Fruit fly (Drosophila melanogaster) whole organism, embryonic: ENCODE data around the gene Vha68-3.

Experiments used
- Ada2b ChIP-seq: fragments of 200-800 bp; sonication (Bioruptor generic); IDR thresholded peaks from 2 replicates; pipeline ENCODE4 v1.3.6; 2022; ENCODE audit warnings: missing biosample characterization, missing genetic modification characterization
- Antp ChIP-seq: fragments of 200-800 bp; sonication (Bioruptor generic); optimal IDR thresholded peaks from 3 replicates; lab custom pipeline; 2016; ENCODE audit warnings: missing biosample characterization, missing genetic modification characterization
- Bgb ChIP-seq: fragments of 200-800 bp; sonication (Bioruptor generic); IDR thresholded peaks from 2 replicates; pipeline ENCODE4 v1.3.6; 2022; ENCODE audit warnings: missing biosample characterization, missing genetic modification characterization; ENCODE audit not compliant: partially characterized antibody
- CG10431 ChIP-seq: fragments of 200-800 bp; sonication (Bioruptor generic); optimal IDR thresholded peaks from 3 replicates; lab custom pipeline; 2018; ENCODE audit warnings: missing biosample characterization, mild to moderate bottlenecking, missing genetic modification characterization
- CG11093 ChIP-seq: fragments of 200-800 bp; sonication (Bioruptor generic); IDR thresholded peaks from 3 replicates; pipeline ENCODE4 v1.3.6; 2022; ENCODE audit warnings: missing biosample characterization, missing genetic modification characterization
- CG11723 ChIP-seq: fragments of 200-800 bp; sonication (Bioruptor generic); optimal IDR thresholded peaks from 2 replicates; lab custom pipeline; 2017; ENCODE audit warnings: missing biosample characterization, mild to moderate bottlenecking, missing genetic modification characterization
- CG15269 ChIP-seq: fragments of 200-800 bp; sonication (Bioruptor generic); optimal IDR thresholded peaks from 2 replicates; lab custom pipeline; 2018; ENCODE audit warnings: missing biosample characterization, mild to moderate bottlenecking, missing genetic modification characterization, moderate library complexity
- CG16813 ChIP-seq: fragments of 200-800 bp; sonication (Bioruptor generic); IDR thresholded peaks from 3 replicates; pipeline ENCODE4 v1.3.6; 2022; ENCODE audit warnings: missing biosample characterization, missing genetic modification characterization; ENCODE audit not compliant: partially characterized antibody
- CG17359 ChIP-seq: fragments of 200-800 bp; sonication (Bioruptor generic); optimal IDR thresholded peaks from 3 replicates; lab custom pipeline; 2018; ENCODE audit warnings: missing biosample characterization, mild to moderate bottlenecking, missing genetic modification characterization, moderate library complexity
- CG17361 ChIP-seq: fragments of 200-800 bp; sonication (Bioruptor generic); IDR thresholded peaks from 3 replicates; pipeline ENCODE4 v1.3.6; 2022; ENCODE audit warnings: missing biosample characterization, missing genetic modification characterization
- CG18619 ChIP-seq: fragments of 200-800 bp; sonication (Bioruptor generic); optimal IDR thresholded peaks from 3 replicates; lab custom pipeline; 2017; ENCODE audit warnings: missing biosample characterization, mild to moderate bottlenecking, missing genetic modification characterization
- CG4360 ChIP-seq: fragments of 200-800 bp; sonication (Bioruptor generic); IDR thresholded peaks from 2 replicates; pipeline ENCODE4 v1.3.6; 2022; ENCODE audit warnings: missing biosample characterization, missing genetic modification characterization
- CG8290 ChIP-seq, 3 experiments: fragments of 200-800 bp; sonication (Bioruptor generic); optimal IDR thresholded peaks; 2 replicates each; lab custom pipeline; 2016 to 2019; ENCODE audit warnings: missing biosample characterization in 3 of 3, missing genetic modification characterization in 3 of 3, mild to moderate bottlenecking in 2 of 3, moderate library complexity in 1 of 3
- CTCF ChIP-seq: fragments of 200-800 bp; sonication (Bioruptor generic); optimal IDR thresholded peaks from 2 replicates; lab custom pipeline; 2017; ENCODE audit warnings: missing biosample characterization, mild to moderate bottlenecking, missing genetic modification characterization, moderate library complexity
- Ets97D ChIP-seq: fragments of 200-800 bp; sonication (Bioruptor generic); optimal IDR thresholded peaks from 3 replicates; lab custom pipeline; 2016; ENCODE audit warnings: missing biosample characterization, missing genetic modification characterization
- H15 ChIP-seq: fragments of 200-800 bp; sonication (Bioruptor generic); IDR thresholded peaks from 3 replicates; pipeline ENCODE4 v1.3.6; 2022; ENCODE audit warnings: missing biosample characterization, missing genetic modification characterization
- HHEX ChIP-seq: fragments of 200-800 bp; sonication (Bioruptor generic); optimal IDR thresholded peaks from 3 replicates; lab custom pipeline; 2017; ENCODE audit warnings: missing biosample characterization, mild to moderate bottlenecking, missing genetic modification characterization, missing genetic modification reagents
- Hr3 ChIP-seq: fragments of 200-800 bp; sonication (Bioruptor generic); optimal IDR thresholded peaks from 3 replicates; lab custom pipeline; 2016; ENCODE audit warnings: missing biosample characterization, missing genetic modification characterization
- Max ChIP-seq: fragments of 200-800 bp; sonication (Bioruptor generic); optimal IDR thresholded peaks from 2 replicates; lab custom pipeline; 2016; ENCODE audit warnings: missing biosample characterization, mild to moderate bottlenecking, missing genetic modification characterization
- Poxn ChIP-seq: fragments of 200-800 bp; sonication (Bioruptor generic); IDR thresholded peaks from 2 replicates; pipeline ENCODE4 v1.3.6; 2022; ENCODE audit warnings: missing biosample characterization, missing genetic modification characterization
- Sry-δ ChIP-seq: fragments of 200-800 bp; sonication (Bioruptor generic); optimal IDR thresholded peaks from 2 replicates; lab custom pipeline; 2016; ENCODE audit warnings: missing biosample characterization, missing genetic modification characterization
- amos ChIP-seq: fragments of 200-800 bp; sonication (Bioruptor generic); IDR thresholded peaks from 2 replicates; pipeline ENCODE4 v1.3.6; 2022; ENCODE audit warnings: missing biosample characterization, missing genetic modification characterization; ENCODE audit not compliant: partially characterized antibody
- ash1 ChIP-seq: fragments of 200-800 bp; sonication (Bioruptor generic); optimal IDR thresholded peaks from 2 replicates; lab custom pipeline; 2018; ENCODE audit warnings: missing biosample characterization, mild to moderate bottlenecking, missing genetic modification characterization
- chif ChIP-seq, 2 experiments: fragments of 200-800 bp; sonication (Bioruptor generic); optimal IDR thresholded peaks; 3 replicates each; lab custom pipeline; 2016; ENCODE audit warnings: missing biosample characterization in 2 of 2, missing genetic modification characterization in 2 of 2
- ci ChIP-seq: fragments of 200-800 bp; sonication (Bioruptor generic); IDR thresholded peaks from 3 replicates; pipeline ENCODE4 v1.3.6; 2022; ENCODE audit warnings: missing biosample characterization, missing genetic modification characterization
- dmrt99B ChIP-seq: fragments of 200-800 bp; sonication (Bioruptor generic); optimal IDR thresholded peaks from 2 replicates; lab custom pipeline; 2018; ENCODE audit warnings: missing biosample characterization, mild to moderate bottlenecking, missing genetic modification characterization, moderate library complexity
- dpn ChIP-seq, 2 experiments: fragments of 200-800 bp; sonication (Bioruptor generic); optimal IDR thresholded peaks; 3 replicates each; lab custom pipeline; 2016; ENCODE audit warnings: missing biosample characterization in 2 of 2, missing genetic modification characterization in 2 of 2
- gcm ChIP-seq: fragments of 200-800 bp; sonication (Bioruptor generic); optimal IDR thresholded peaks from 2 replicates; lab custom pipeline; 2019; ENCODE audit warnings: missing biosample characterization, mild to moderate bottlenecking, missing genetic modification characterization, moderate library complexity
- gcm2 ChIP-seq: fragments of 200-800 bp; sonication (Bioruptor generic); optimal IDR thresholded peaks from 2 replicates; lab custom pipeline; 2016; ENCODE audit warnings: missing biosample characterization, missing genetic modification characterization
- h ChIP-seq: fragments of >200 bp; optimal IDR thresholded peaks from 2 replicates; lab custom pipeline; 2017
- lbe ChIP-seq: fragments of 200-800 bp; sonication (Bioruptor generic); optimal IDR thresholded peaks from 2 replicates; lab custom pipeline; 2016; ENCODE audit warnings: missing biosample characterization, mild to moderate bottlenecking, missing genetic modification characterization
- oc ChIP-seq: fragments of 200-800 bp; sonication (Bioruptor generic); optimal IDR thresholded peaks from 2 replicates; lab custom pipeline; 2018; ENCODE audit warnings: missing biosample characterization, mild to moderate bottlenecking, missing genetic modification characterization, moderate library complexity
- otp ChIP-seq: fragments of 200-800 bp; sonication (Bioruptor generic); IDR thresholded peaks from 3 replicates; pipeline ENCODE4, ENCODE4 v1.3.6; 2022; ENCODE audit warnings: missing biosample characterization, missing genetic modification characterization
- p53 ChIP-seq: fragments of 200-800 bp; sonication (Bioruptor generic); optimal IDR thresholded peaks from 2 replicates; lab custom pipeline; 2016; ENCODE audit warnings: missing biosample characterization, missing genetic modification characterization
- repo ChIP-seq: fragments of 200-800 bp; sonication (Bioruptor generic); optimal IDR thresholded peaks from 2 replicates; lab custom pipeline; 2016; ENCODE audit warnings: missing biosample characterization, missing genetic modification characterization
- scrt ChIP-seq: fragments of 200-800 bp; sonication (Bioruptor generic); optimal IDR thresholded peaks from 2 replicates; lab custom pipeline; 2018; ENCODE audit warnings: missing biosample characterization, mild to moderate bottlenecking, missing genetic modification characterization, moderate library complexity
- sr ChIP-seq: fragments of 200-800 bp; sonication (Bioruptor generic); IDR thresholded peaks from 3 replicates; pipeline ENCODE4 v1.3.6; 2022; ENCODE audit warnings: missing biosample characterization, missing genetic modification characterization
- stc ChIP-seq: fragments of 200-800 bp; sonication (Bioruptor generic); IDR thresholded peaks from 2 replicates; pipeline ENCODE4 v1.3.6; 2022; ENCODE audit warnings: missing biosample characterization, missing genetic modification characterization
- unpg ChIP-seq: fragments of 200-800 bp; sonication (Bioruptor generic); optimal IDR thresholded peaks from 3 replicates; lab custom pipeline; 2018; ENCODE audit warnings: missing biosample characterization, mild to moderate bottlenecking, missing genetic modification characterization, moderate library complexity
- wdn ChIP-seq: fragments of 200-800 bp; sonication (Bioruptor generic); IDR thresholded peaks from 2 replicates; pipeline ENCODE4 v1.3.6; 2022; ENCODE audit warnings: missing biosample characterization, missing genetic modification characterization
- yki ChIP-seq: fragments of >200 bp; optimal IDR thresholded peaks from 3 replicates; lab custom pipeline; 2018

Gene Vha68-3

DNA sequence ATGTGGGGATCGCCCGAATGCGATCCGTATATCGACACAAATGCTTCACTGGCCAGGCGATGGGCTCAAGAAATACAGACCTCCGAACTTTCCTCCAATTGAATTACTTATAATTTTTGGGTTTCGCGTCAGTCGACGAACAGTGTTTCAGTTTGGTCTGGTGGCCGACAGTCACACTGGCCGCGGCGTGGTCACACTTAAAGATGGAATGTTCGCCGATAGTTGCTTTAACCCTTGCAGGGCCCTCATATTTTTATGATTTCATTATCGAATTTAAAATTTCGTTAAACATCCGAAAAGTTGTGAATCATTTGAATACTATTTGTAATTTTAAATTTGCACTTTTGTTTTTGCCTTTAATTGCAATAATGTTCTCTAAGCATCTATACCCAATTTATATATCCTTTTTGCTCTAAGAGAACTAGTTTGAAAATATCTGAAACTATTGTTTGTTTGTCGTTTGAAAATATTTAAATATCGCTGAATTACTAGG lies 40.5 kb downstream of the Vha68-3 start, which contains the start of gene Ube4B (continued):
- TF ChIP-seq h (lab: Kevin White, UChicago) (no peak), scrt (GFP tag; lab: Kevin White, UChicago) (no peak), lbe (no peak), ash1 (GFP tag; lab: Kevin White, UChicago) (no peak), yki (no peak), oc (tag; lab: Kevin White, UChicago) (no peak), chif (GFP tag; optimal IDR thresholded peaks at IDR 0.05; lab: Kevin White, UChicago) (peak; percentile 23 to 59), CG11093 (GFP tag; lab: Robert Waterston, UW) (no peak), Bgb (GFP tag; lab: Robert Waterston, UW) (peak; percentile 88), HHEX (GFP tag; lab: Kevin White, UChicago) (no peak), CG18619 (GFP tag; lab: Kevin White, UChicago) (peak; percentile 41), CG8290 (GFP tag; optimal IDR thresholded peaks at IDR 0.05; lab: Kevin White, UChicago) (no peak), CG8290 (tag; optimal IDR thresholded peaks at IDR 0.05; lab: Kevin White, UChicago) (no peak), repo (GFP tag; lab: Kevin White, UChicago) (peak; percentile 42), Sry-δ (GFP tag; lab: Kevin White, UChicago) (peak; percentile 98), CG17359 (tag; lab: Kevin White, UChicago) (no peak), gcm (GFP tag; lab: Kevin White, UChicago) (no peak), p53 (GFP tag; lab: Kevin White, UChicago) (peak; percentile 61), stc (GFP tag; lab: Robert Waterston, UW) (0 out of 2 replicates have a peak, but pooled peaks have one; percentile 55), Antp (peak; percentile 68), otp (GFP tag; lab: Robert Waterston, UW) (0 out of 3 replicates have a peak, but pooled peaks have one; percentile 20), sr (GFP tag; lab: Robert Waterston, UW) (no peak), unpg (GFP tag; lab: Kevin White, UChicago) (no peak), CG17361 (GFP tag; lab: Robert Waterston, UW) (no peak), CG16813 (GFP tag; lab: Robert Waterston, UW) (peak; percentile 89), Ada2b (peak; percentile 62), dpn (GFP tag; optimal IDR thresholded peaks at IDR 0.05; lab: Kevin White, UChicago) (peak in 1 of 2 experiments; percentile 82), Max (GFP tag; lab: Kevin White, UChicago) (peak; percentile 39), Hr3 (GFP tag; lab: Kevin White, UChicago) (peak; percentile 57), amos (GFP tag; lab: Robert Waterston, UW) (peak; percentile 90), wdn (GFP tag; lab: Robert Waterston, UW) (0 out of 2 replicates have a peak, but pooled peaks have one; percentile 29), CG15269 (tag; lab: Kevin White, UChicago) (no peak), gcm2 (GFP tag; lab: Kevin White, UChicago) (no peak), Ets97D (peak; percentile 89), CG10431 (no peak), CG4360 (GFP tag; lab: Robert Waterston, UW) (no peak), Poxn (no peak), dmrt99B (no peak), CG11723 (GFP tag; lab: Kevin White, UChicago) (no peak), CTCF (GFP tag; lab: Kevin White, UChicago) (no peak), H15 (GFP tag; lab: Robert Waterston, UW) (peak; percentile 44; the same call in 1 of the 3 replicates), ci (GFP tag; lab: Robert Waterston, UW) (peak; percentile 67; the same call in 1 of the 3 replicates)
